Fruit fly (Drosophila melanogaster): ENCODE measurements around the gene AdoR.

AdoR gene

DNA sequence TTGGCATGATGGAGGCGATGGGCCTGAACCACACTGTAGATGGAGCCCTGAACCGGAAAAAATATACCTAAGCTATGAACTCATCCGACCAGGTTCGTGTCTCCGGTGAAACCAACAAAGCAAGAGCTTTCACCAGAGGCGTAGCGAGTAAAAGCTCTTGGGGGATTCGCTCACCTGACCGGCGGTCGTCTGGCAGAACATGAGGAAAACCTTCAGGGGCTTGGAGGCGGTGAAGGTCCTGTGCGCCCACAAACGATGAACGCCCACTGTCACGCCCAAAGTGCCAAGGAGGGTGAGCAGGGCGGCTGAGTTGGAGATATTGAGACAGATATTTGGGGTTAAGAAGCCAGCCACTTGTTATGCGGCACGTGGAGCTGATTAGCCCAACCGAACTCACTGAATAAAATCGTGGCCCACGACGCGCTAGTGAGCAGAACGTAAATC is 46.2 kb upstream of the AdoR start (continued):
- TF ChIP-seq HmgD (GFP tag; optimal IDR thresholded peaks at IDR 0.05) (peak; percentile 33), CG17361 (GFP tag; IDR thresholded peaks at IDR 0.05) (0 out of 3 replicates have a peak, but pooled peaks have one; percentile 25), tap (tag; optimal IDR thresholded peaks at IDR 0.05) (no peak), CG11093 (GFP tag; IDR thresholded peaks at IDR 0.05) (0 out of 3 replicates have a peak, but pooled peaks have one; percentile 28), CG31441 (GFP tag; IDR thresholded peaks at IDR 0.05) (no peak), trh (GFP tag; optimal IDR thresholded peaks at IDR 0.05) (no peak), CG14050 (GFP tag; IDR thresholded peaks at IDR 0.05) (peak; percentile 50; the same call in 1 of the 3 replicates), danr (GFP tag; IDR thresholded peaks at IDR 0.05) (no peak), luna (GFP tag; optimal IDR thresholded peaks at IDR 0.05) (no peak), CG32532 (GFP tag; IDR thresholded peaks at IDR 0.05) (peak; percentile 82), sr (GFP tag; IDR thresholded peaks at IDR 0.05) (no peak), CG33557 (GFP tag; optimal IDR thresholded peaks at IDR 0.05) (no peak), CG15269 (tag; optimal IDR thresholded peaks at IDR 0.05) (peak; percentile 48), dm (GFP tag; optimal IDR thresholded peaks at IDR 0.05) (peak; percentile 83), fd102C (GFP tag; optimal IDR thresholded peaks at IDR 0.05) (no peak), BEAF-32 (GFP tag; optimal IDR thresholded peaks at IDR 0.05) (no peak), Fer2 (tag; optimal IDR thresholded peaks at IDR 0.05) (peak; percentile 20), CrebB (tag; optimal IDR thresholded peaks at IDR 0.05) (peak; percentile 39), CG4707 (GFP tag; optimal IDR thresholded peaks at IDR 0.05) (no peak), exex (tag; optimal IDR thresholded peaks at IDR 0.05) (peak; percentile 26), CG6254 (GFP tag; optimal IDR thresholded peaks at IDR 0.05) (no peak), CG13424 (tag; optimal IDR thresholded peaks at IDR 0.05) (peak; percentile 53), Dll (GFP tag; IDR thresholded peaks at IDR 0.05; ENCODE audit: partially characterized antibody) (no peak), CG13123 (GFP tag; optimal IDR thresholded peaks at IDR 0.05) (no peak), abd-A (tag; optimal IDR thresholded peaks at IDR 0.05) (no peak), ken (GFP tag; IDR thresholded peaks at IDR 0.05) (peak; percentile 68; the same call in 2 of the 3 replicates), Sox100B (GFP tag; optimal IDR thresholded peaks at IDR 0.05) (no peak), zfh1 (GFP tag; IDR thresholded peaks at IDR 0.05) (peak; percentile 49; the same call in 1 of the 3 replicates), caup (GFP tag; optimal IDR thresholded peaks at IDR 0.05; ENCODE audit: severe bottlenecking) (peak; percentile 57), HLH4C (GFP tag; IDR thresholded peaks at IDR 0.05; ENCODE audit: partially characterized antibody) (no peak), CG1792 (GFP tag; optimal IDR thresholded peaks at IDR 0.05) (no peak), CG4360 (GFP tag; IDR thresholded peaks at IDR 0.05) (no peak; the same call in 1 of the 2 replicates), Dek (tag; optimal IDR thresholded peaks at IDR 0.05) (peak; percentile 46), CG11696 (GFP tag; IDR thresholded peaks at IDR 0.05) (no peak), Sin3A (optimal IDR thresholded peaks at IDR 0.05) (no peak), CG3163 (GFP tag; optimal IDR thresholded peaks at IDR 0.05) (peak; percentile 20), Hr51 (GFP tag; optimal IDR thresholded peaks at IDR 0.05) (peak; percentile 21 to 32), btn (GFP tag; optimal IDR thresholded peaks at IDR 0.05) (no peak), org-1 (GFP tag; optimal IDR thresholded peaks at IDR 0.05) (no peak), row (GFP tag; IDR thresholded peaks at IDR 0.05) (peak; percentile 84), CG3281 (GFP tag; optimal IDR thresholded peaks at IDR 0.05) (peak; percentile 57), CG9876 (GFP tag; optimal IDR thresholded peaks at IDR 0.05) (peak; percentile 4), jumu (GFP tag; optimal IDR thresholded peaks at IDR 0.05) (no peak), CG11085 (GFP tag; IDR thresholded peaks at IDR 0.05) (0 out of 2 replicates have a peak, but pooled peaks have one; percentile 23), CHES-1-like (GFP tag; optimal IDR thresholded peaks at IDR 0.05) (no peak), CG14710 (tag; optimal IDR thresholded peaks at IDR 0.05) (no peak), CG6765 (GFP tag; optimal IDR thresholded peaks at IDR 0.05) (no peak), Deaf1 (tag; optimal IDR thresholded peaks at IDR 0.05) (peak; percentile 60), CG4854 (GFP tag; optimal IDR thresholded peaks at IDR 0.05) (no peak), CG8290 (GFP tag; optimal IDR thresholded peaks at IDR 0.05) (no peak), CG8290 (tag; optimal IDR thresholded peaks at IDR 0.05) (peak in 1 of 2 experiments; percentile 86)

Data from whole organism, embryonic.